Worm (Caenorhabditis elegans) whole organism, L4 larva: Measurements from ENCODE around the gene blos-7.

ENCODE experiments used
- F10B5.3 ChIP-seq: sonication (generic microtip); optimal IDR thresholded peaks from 2 replicates; lab custom pipeline; 2016; ENCODE audit warnings: mild to moderate bottlenecking, missing genetic modification characterization, missing compliant biosample characterization
- T26A8.4 ChIP-seq: fragments of 200-800 bp; sonication (Bioruptor generic); IDR thresholded peaks from 2 replicates; pipeline ENCODE4 v1.3.6; 2022; ENCODE audit warnings: missing genetic modification characterization, missing compliant biosample characterization
- Y75B8A.6 ChIP-seq: fragments of 200-800 bp; sonication (Bioruptor generic); IDR thresholded peaks from 2 replicates; pipeline ENCODE4 v1.3.6; 2022; ENCODE audit warnings: missing genetic modification reagents, missing genetic modification characterization, missing compliant biosample characterization
- ZK337.2 ChIP-seq: fragments of 200-800 bp; sonication (Bioruptor generic); IDR thresholded peaks from 2 replicates; pipeline ENCODE4 v1.3.6; 2022; ENCODE audit warnings: missing genetic modification reagents, missing genetic modification characterization, missing compliant biosample characterization
- ceh-20 ChIP-seq: fragments of 200-800 bp; sonication (Bioruptor generic); IDR thresholded peaks from 2 replicates; pipeline ENCODE4 v1.3.6; 2022; ENCODE audit warnings: missing genetic modification reagents, missing genetic modification characterization, missing compliant biosample characterization
- ceh-32 ChIP-seq: sonication (generic microtip); optimal IDR thresholded peaks from 2 replicates; lab custom pipeline; 2016; ENCODE audit warnings: mild to moderate bottlenecking, missing genetic modification characterization, missing compliant biosample characterization; ENCODE audit not compliant: poor library complexity
- ceh-62 ChIP-seq: sonication (generic microtip); optimal IDR thresholded peaks from 2 replicates; lab custom pipeline; 2017; ENCODE audit warnings: missing biosample characterization, missing genetic modification characterization
- ceh-82 ChIP-seq: sonication (generic microtip); optimal IDR thresholded peaks from 2 replicates; lab custom pipeline; 2017; ENCODE audit warnings: missing biosample characterization, missing genetic modification characterization
- ces-1 ChIP-seq: fragments of 150-350 bp; sonication (generic microtip); optimal IDR thresholded peaks from 4 replicates; lab custom pipeline; 2014; ENCODE audit warnings: missing biosample characterization, missing genetic modification reagents, missing genetic modification characterization
- cey-2 ChIP-seq: sonication (generic microtip); optimal IDR thresholded peaks from 3 replicates; lab custom pipeline; 2017; ENCODE audit warnings: missing genetic modification characterization, mild to moderate bottlenecking, missing compliant biosample characterization, antibody characterized with exemption, borderline replicate concordance; ENCODE audit not compliant: insufficient read depth
- ctbp-1 ChIP-seq: fragments of 200-800 bp; sonication (Bioruptor generic); IDR thresholded peaks from 2 replicates; pipeline ENCODE4 v1.3.6; 2022; ENCODE audit warnings: missing genetic modification reagents, missing genetic modification characterization, missing compliant biosample characterization
- daf-16 ChIP-seq, 3 experiments: sonication (generic microtip); optimal IDR thresholded peaks; 2 replicates each; lab custom pipeline; 2016 to 2017; ENCODE audit warnings: missing genetic modification characterization in 3 of 3, missing genetic modification reagents in 3 of 3, mild to moderate bottlenecking in 2 of 3, missing compliant biosample characterization in 2 of 3, missing biosample characterization in 1 of 3, moderate library complexity in 1 of 3
- dmd-6 ChIP-seq: fragments of 200-800 bp; sonication (Bioruptor generic); IDR thresholded peaks from 2 replicates; pipeline ENCODE4 v1.3.6; 2022; ENCODE audit warnings: missing genetic modification reagents, missing genetic modification characterization, missing compliant biosample characterization
- dmd-8 ChIP-seq: fragments of 200-800 bp; sonication (Bioruptor generic); IDR thresholded peaks from 2 replicates; pipeline ENCODE4 v1.3.6; 2022; ENCODE audit warnings: missing genetic modification characterization, missing compliant biosample characterization
- duxl-1 ChIP-seq: sonication (generic microtip); optimal IDR thresholded peaks from 2 replicates; lab custom pipeline; 2016; ENCODE audit warnings: mild to moderate bottlenecking, missing genetic modification characterization, moderate library complexity, missing compliant biosample characterization; ENCODE audit not compliant: poor library complexity
- dve-1 ChIP-seq: sonication (generic microtip); optimal IDR thresholded peaks from 2 replicates; lab custom pipeline; 2017; ENCODE audit warnings: antibody characterized with exemption, mild to moderate bottlenecking, missing genetic modification characterization, missing compliant biosample characterization; ENCODE audit not compliant: insufficient read depth
- egl-43 ChIP-seq: fragments of 200-800 bp; sonication (Bioruptor generic); IDR thresholded peaks from 2 replicates; pipeline ENCODE4 v1.3.6; 2022; ENCODE audit warnings: missing genetic modification reagents, missing genetic modification characterization, missing compliant biosample characterization
- hlh-11 ChIP-seq: fragments of 200-800 bp; sonication (Bioruptor generic); optimal IDR thresholded peaks from 2 replicates; lab custom pipeline; 2018; ENCODE audit warnings: mild to moderate bottlenecking, missing genetic modification characterization, missing compliant biosample characterization
- hlh-30 ChIP-seq: sonication (generic microtip); optimal IDR thresholded peaks from 2 replicates; lab custom pipeline; 2017; ENCODE audit warnings: antibody characterized with exemption, mild to moderate bottlenecking, missing genetic modification characterization, missing compliant biosample characterization; ENCODE audit not compliant: insufficient read depth
- jun-1 ChIP-seq: fragments of 150-350 bp; optimal IDR thresholded peaks from 2 replicates; lab custom pipeline; 2014; ENCODE audit warnings: missing biosample characterization, missing genetic modification reagents, missing genetic modification characterization
- lim-7 ChIP-seq: fragments of 200-800 bp; sonication (Bioruptor generic); IDR thresholded peaks from 2 replicates; pipeline ENCODE4 v1.3.6; 2022; ENCODE audit warnings: missing genetic modification characterization, missing compliant biosample characterization
- lin-1 ChIP-seq: fragments of 200-800 bp; sonication (Bioruptor generic); IDR thresholded peaks from 2 replicates; pipeline ENCODE4 v1.3.6; 2022; ENCODE audit warnings: missing genetic modification reagents, missing genetic modification characterization, missing compliant biosample characterization
- lin-29 ChIP-seq: fragments of 200-800 bp; sonication (Bioruptor generic); IDR thresholded peaks from 2 replicates; pipeline ENCODE4 v1.3.6; 2022; ENCODE audit warnings: missing genetic modification reagents, missing genetic modification characterization, missing compliant biosample characterization
- lin-38 ChIP-seq: fragments of 200-800 bp; sonication (Bioruptor generic); IDR thresholded peaks from 2 replicates; pipeline ENCODE4 v1.3.6; 2022; ENCODE audit warnings: missing genetic modification reagents, missing genetic modification characterization, missing compliant biosample characterization
- lir-3 ChIP-seq: sonication (generic microtip); optimal IDR thresholded peaks from 2 replicates; lab custom pipeline; 2016; ENCODE audit warnings: mild to moderate bottlenecking, missing genetic modification characterization, missing compliant biosample characterization
- lsy-2 ChIP-seq, 2 experiments: fragments of 150-350 bp in 1 of 2; sonication (generic microtip) in 1 of 2; optimal IDR thresholded peaks; 2 replicates each; lab custom pipeline; 2014 to 2017; ENCODE audit warnings: missing biosample characterization in 2 of 2, missing genetic modification characterization in 2 of 2
- mdt-29 ChIP-seq: fragments of 200-800 bp; sonication (Bioruptor generic); IDR thresholded peaks from 2 replicates; pipeline ENCODE4 v1.3.6; 2022; ENCODE audit warnings: missing genetic modification reagents, missing genetic modification characterization, missing compliant biosample characterization
- nhr-102 ChIP-seq: sonication (generic microtip); optimal IDR thresholded peaks from 2 replicates; lab custom pipeline; 2016; ENCODE audit warnings: mild to moderate bottlenecking, missing genetic modification characterization, moderate library complexity, missing compliant biosample characterization
- nhr-11 ChIP-seq: fragments of 150-350 bp; optimal IDR thresholded peaks from 2 replicates; lab custom pipeline; 2014; ENCODE audit warnings: missing biosample characterization, missing genetic modification characterization
- nhr-111 ChIP-seq: fragments of 200-800 bp; sonication (Bioruptor generic); optimal IDR thresholded peaks from 2 replicates; lab custom pipeline; 2018; ENCODE audit warnings: mild to moderate bottlenecking, missing genetic modification characterization, missing compliant biosample characterization
- nhr-28 ChIP-seq: fragments of 150-350 bp; optimal IDR thresholded peaks from 2 replicates; lab custom pipeline; 2014; ENCODE audit warnings: missing biosample characterization, missing genetic modification characterization
- nhr-41 ChIP-seq: fragments of 200-800 bp; sonication (Bioruptor generic); IDR thresholded peaks from 2 replicates; pipeline ENCODE4 v1.3.6; 2022; ENCODE audit warnings: missing genetic modification reagents, missing genetic modification characterization, missing compliant biosample characterization
- nhr-48 ChIP-seq: sonication (generic microtip); optimal IDR thresholded peaks from 2 replicates; lab custom pipeline; 2016; ENCODE audit warnings: mild to moderate bottlenecking, missing genetic modification characterization, missing compliant biosample characterization
- nhr-6 ChIP-seq: fragments of 150-350 bp; optimal IDR thresholded peaks from 2 replicates; lab custom pipeline; 2014; ENCODE audit warnings: missing biosample characterization, missing genetic modification characterization
- nhr-77 ChIP-seq: fragments of 150-350 bp; optimal IDR thresholded peaks from 2 replicates; lab custom pipeline; 2014; ENCODE audit warnings: missing biosample characterization, missing genetic modification characterization
- pha-4 ChIP-seq, 2 experiments: fragments of 150-350 bp in 1 of 2; fragments of 200-800 bp in 1 of 2; sonication (Bioruptor generic) in 1 of 2; IDR thresholded peaks in 1 of 2; optimal IDR thresholded peaks in 1 of 2; 2 replicates each; pipeline versions ENCODE4 v1.3.6 to Lab custom; 2014 to 2022; ENCODE audit warnings: missing genetic modification characterization in 2 of 2, missing genetic modification reagents in 2 of 2, missing biosample characterization in 1 of 2, missing compliant biosample characterization in 1 of 2
- php-3 ChIP-seq: fragments of 200-800 bp; sonication (Bioruptor generic); IDR thresholded peaks from 2 replicates; pipeline ENCODE4 v1.3.6; 2022; ENCODE audit warnings: missing genetic modification reagents, missing genetic modification characterization, missing compliant biosample characterization
- pqm-1 ChIP-seq: sonication (generic microtip); optimal IDR thresholded peaks from 2 replicates; lab custom pipeline; 2017; ENCODE audit warnings: missing biosample characterization, missing genetic modification characterization
- set-16 ChIP-seq: fragments of 200-800 bp; sonication (Bioruptor generic); IDR thresholded peaks from 2 replicates; pipeline ENCODE4 v1.3.6; 2022; ENCODE audit warnings: missing genetic modification reagents, missing genetic modification characterization, missing compliant biosample characterization
- spr-1 ChIP-seq: sonication (generic microtip); optimal IDR thresholded peaks from 2 replicates; lab custom pipeline; 2016; ENCODE audit warnings: mild to moderate bottlenecking, missing genetic modification characterization, missing compliant biosample characterization
- tra-1 ChIP-seq: fragments of 200-800 bp; sonication (Bioruptor generic); IDR thresholded peaks from 2 replicates; pipeline ENCODE4 v1.3.6; 2022; ENCODE audit warnings: missing genetic modification reagents, missing genetic modification characterization, missing compliant biosample characterization
- zfp-2 ChIP-seq: sonication (generic microtip); optimal IDR thresholded peaks from 2 replicates; lab custom pipeline; 2016; ENCODE audit warnings: mild to moderate bottlenecking, missing genetic modification characterization, missing compliant biosample characterization
- zip-11 ChIP-seq: fragments of 200-800 bp; sonication (Bioruptor generic); IDR thresholded peaks from 2 replicates; pipeline ENCODE4 v1.3.6; 2022; ENCODE audit warnings: missing genetic modification characterization, missing compliant biosample characterization

blos-7 gene

ce11 chrIV:3618719-3619118 lies 36.0 kb upstream of the blos-7 start:
- TF ChIP-seq ces-1 (GFP tag; lab: Kevin White, UChicago) (no peak), lin-29 (no peak), tra-1 (GFP tag; lab: Robert Waterston, UW) (no peak)

- TF ChIP-seq set-16 (GFP tag; lab: Robert Waterston, UW) (peak; percentile 52), nhr-28 (tag; lab: Kevin White, UChicago) (peak; percentile 31), lir-3 (tag; lab: Kevin White, UChicago) (no peak), pqm-1 (tag; lab: Kevin White, UChicago) (peak; percentile 64), ctbp-1 (peak; percentile 40; the same call in 1 of the 2 replicates), mdt-29 (GFP tag; lab: Robert Waterston, UW) (peak; percentile 54; the same call in 1 of the 2 replicates), nhr-48 (tag; lab: Kevin White, UChicago) (peak; percentile 40), Y75B8A.6 (GFP tag; lab: Robert Waterston, UW) (no peak), egl-43 (GFP tag; lab: Robert Waterston, UW) (0 out of 2 replicates have a peak, but pooled peaks have one; percentile 40), T26A8.4 (0 out of 2 replicates have a peak, but pooled peaks have one; percentile 7), lin-38 (no peak), jun-1 (tag; lab: Kevin White, UChicago) (no peak), cey-2 (tag; lab: Kevin White, UChicago) (no peak), hlh-30 (tag; lab: Kevin White, UChicago) (peak; percentile 56), tra-1 (GFP tag; lab: Robert Waterston, UW) (peak; percentile 70; the same call in 1 of the 2 replicates), lin-29 (no peak), nhr-41 (GFP tag; lab: Robert Waterston, UW) (0 out of 2 replicates have a peak, but pooled peaks have one; percentile 25), ceh-20 (0 out of 2 replicates have a peak, but pooled peaks have one; percentile 65), dve-1 (peak; percentile 34), php-3 (GFP tag; lab: Robert Waterston, UW) (peak; percentile 93), nhr-77 (tag; lab: Kevin White, UChicago) (peak; percentile 5), nhr-102 (tag; lab: Kevin White, UChicago) (peak; percentile 30), daf-16 (GFP tag; optimal IDR thresholded peaks at IDR 0.05; lab: Kevin White, UChicago) (no peak), daf-16 (tag; optimal IDR thresholded peaks at IDR 0.05; lab: Kevin White, UChicago) (peak; percentile 11), dmd-6 (GFP tag; lab: Robert Waterston, UW) (peak; percentile 93), hlh-11 (tag; lab: Kevin White, UChicago) (peak; percentile 86)
- TF ChIP-seq, all 104 proteins: peak for 19
These were observed 30.4 kb upstream of the blos-7 start, which contains the start of gene ltah-1.2 for ce11 chrIV:3613022-3613605. TSS of gene ltah-1.2 (minus strand) at chrIV:3613072.

ce11 chrIV:3611845-3612244 lies 29.1 kb upstream of the blos-7 start:
- TF ChIP-seq duxl-1 (no peak), nhr-102 (tag; lab: Kevin White, UChicago) (peak; percentile 86), ceh-32 (tag; lab: Kevin White, UChicago) (no peak), spr-1 (tag; lab: Kevin White, UChicago) (peak; percentile 39), dve-1 (peak; percentile 94), nhr-111 (GFP tag; lab: Kevin White, UChicago) (no peak), lin-1 (GFP tag; lab: Robert Waterston, UW) (peak; percentile 84), pha-4 (GFP tag; IDR thresholded peaks at IDR 0.05; lab: Robert Waterston, UW) (peak; percentile 68; the same call in 1 of the 2 replicates), pha-4 (tag; optimal IDR thresholded peaks at IDR 0.05; lab: Kevin White, UChicago) (no peak), hlh-30 (tag; lab: Kevin White, UChicago) (peak; percentile 80), set-16 (GFP tag; lab: Robert Waterston, UW) (peak; percentile 49; the same call in 1 of the 2 replicates), zfp-2 (no peak), hlh-11 (tag; lab: Kevin White, UChicago) (peak; percentile 97), lsy-2 (tag; optimal IDR thresholded peaks at IDR 0.05; lab: Kevin White, UChicago) (peak in 1 of 2 experiments; percentile 10), ceh-62 (tag; lab: Kevin White, UChicago) (no peak), F10B5.3 (tag; lab: Kevin White, UChicago) (no peak), nhr-6 (no peak), nhr-11 (no peak), ceh-82 (tag; lab: Kevin White, UChicago) (no peak), lim-7 (GFP tag; lab: Robert Waterston, UW) (no peak), zip-11 (GFP tag; lab: Robert Waterston, UW) (no peak), mdt-29 (GFP tag; lab: Robert Waterston, UW) (peak; percentile 65), dmd-8 (GFP tag; lab: Robert Waterston, UW) (0 out of 2 replicates have a peak, but pooled peaks have one; percentile 10), nhr-28 (tag; lab: Kevin White, UChicago) (peak; percentile 89), ZK337.2 (GFP tag; lab: Robert Waterston, UW) (no peak)
